Fruit fly (Drosophila melanogaster): ENCODE data around the gene dop.

Gene dop

DNA sequence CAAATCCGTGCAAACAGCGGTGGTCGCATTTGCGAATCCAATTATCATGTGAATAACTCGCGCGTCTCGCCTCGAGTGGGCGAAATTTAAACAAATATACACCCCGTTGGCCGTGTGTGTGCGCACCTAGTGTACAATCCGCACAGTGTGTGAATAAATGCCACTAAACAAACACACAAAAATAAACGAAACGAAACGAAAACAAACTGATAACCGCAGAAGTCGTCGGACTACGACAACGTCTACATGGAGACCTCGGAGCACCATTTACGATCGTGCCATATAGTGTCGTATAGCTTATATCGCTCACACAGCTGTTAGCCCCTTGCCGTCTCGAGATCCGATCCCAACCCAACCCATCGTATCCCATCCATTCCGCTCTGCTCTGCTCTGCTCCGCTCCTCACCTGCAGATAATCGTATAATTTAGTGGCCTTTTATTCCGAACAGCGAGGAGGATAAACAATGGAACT lies 707 bp downstream of the dop start (continued):
- no peak for TF ChIP-seq Sry-β (GFP tag; optimal IDR thresholded peaks at IDR 0.05)
- TF ChIP-seq zf30C (GFP tag; optimal IDR thresholded peaks at IDR 0.05), result no peak
- no peak for TF ChIP-seq Blimp-1 (GFP tag; optimal IDR thresholded peaks at IDR 0.05)
- TF ChIP-seq twi (tag; optimal IDR thresholded peaks at IDR 0.05), result peak; percentile 3
- TF ChIP-seq dati (GFP tag; IDR thresholded peaks at IDR 0.05), result no peak
- peak; percentile 74 for TF ChIP-seq CG15601 (tag; optimal IDR thresholded peaks at IDR 0.05)
- peak; percentile 45 for TF ChIP-seq CG10274 (GFP tag; optimal IDR thresholded peaks at IDR 0.05)
- TF ChIP-seq Scr (GFP tag; IDR thresholded peaks at IDR 0.05; ENCODE audit: partially characterized antibody), result no peak
- TF ChIP-seq tll (GFP tag; optimal IDR thresholded peaks at IDR 0.05), result peak in 1 of 2 experiments; percentile 36
- no peak for TF ChIP-seq trem (tag; optimal IDR thresholded peaks at IDR 0.05)
- TF ChIP-seq br (optimal IDR thresholded peaks at IDR 0.05), result no peak
- TF ChIP-seq corto (GFP tag; optimal IDR thresholded peaks at IDR 0.05), result no peak
- peak; percentile 64; the same call in 1 of the 2 replicates for TF ChIP-seq sob (GFP tag; IDR thresholded peaks at IDR 0.05)
- no peak for TF ChIP-seq CG16815 (GFP tag; optimal IDR thresholded peaks at IDR 0.05)
- no peak for TF ChIP-seq cad (GFP tag; optimal IDR thresholded peaks at IDR 0.05)
- TF ChIP-seq CG6683 (GFP tag; optimal IDR thresholded peaks at IDR 0.05), result peak; percentile 42
- peak; percentile 64 for TF ChIP-seq CG8924 (tag; optimal IDR thresholded peaks at IDR 0.05)
- no peak for TF ChIP-seq Sox102F (GFP tag; optimal IDR thresholded peaks at IDR 0.05)
- TF ChIP-seq Hr51 (GFP tag; optimal IDR thresholded peaks at IDR 0.05), result peak in 1 of 2 experiments; percentile 63
- TF ChIP-seq Lim3 (GFP tag; IDR thresholded peaks at IDR 0.05), result no peak
- TF ChIP-seq CG5245 (GFP tag; optimal IDR thresholded peaks at IDR 0.05), result no peak
- no peak for TF ChIP-seq tx (GFP tag; optimal IDR thresholded peaks at IDR 0.05)
- TF ChIP-seq Deaf1 (tag; optimal IDR thresholded peaks at IDR 0.05), result peak; percentile 91
- peak; percentile 59; the same call in 1 of the 3 replicates for TF ChIP-seq CG34422 (GFP tag; IDR thresholded peaks at IDR 0.05)
- TF ChIP-seq E2f1 (GFP tag; IDR thresholded peaks at IDR 0.05), result peak; percentile 57; the same call in 1 of the 2 replicates
- TF ChIP-seq CG16863 (GFP tag; optimal IDR thresholded peaks at IDR 0.05), result peak; percentile 42
- TF ChIP-seq croc (GFP tag; conservative IDR thresholded peaks at IDR 0.05), result no peak
- peak; percentile 62 for TF ChIP-seq CG12299 (tag; optimal IDR thresholded peaks at IDR 0.05)
- no peak for TF ChIP-seq Taf1 (GFP tag; IDR thresholded peaks at IDR 0.05)
- no peak for TF ChIP-seq pnt (GFP tag; optimal IDR thresholded peaks at IDR 0.05)
- TF ChIP-seq NC2α (GFP tag; optimal IDR thresholded peaks at IDR 0.05), result no peak
- no peak for TF ChIP-seq Antp (GFP tag; optimal IDR thresholded peaks at IDR 0.05)
- TF ChIP-seq row (GFP tag; IDR thresholded peaks at IDR 0.05), result no peak
- TF ChIP-seq HLH3B (GFP tag; IDR thresholded peaks at IDR 0.05), result peak; percentile 49; the same call in 1 of the 2 replicates
- TF ChIP-seq CG31224 (GFP tag; IDR thresholded peaks at IDR 0.05), result no peak
- 0 out of 2 replicates have a peak, but pooled peaks have one; percentile 22 for TF ChIP-seq CG10321 (GFP tag; IDR thresholded peaks at IDR 0.05)
- peak; percentile 70 for TF ChIP-seq Xrp1 (GFP tag; IDR thresholded peaks at IDR 0.05)
- no peak for TF ChIP-seq Optix (GFP tag; IDR thresholded peaks at IDR 0.05)
- no peak for TF ChIP-seq Dip2 (GFP tag; IDR thresholded peaks at IDR 0.05)
- no peak for TF ChIP-seq fru (optimal IDR thresholded peaks at IDR 0.05)
- TF ChIP-seq mirr (GFP tag; optimal IDR thresholded peaks at IDR 0.05), result peak; percentile 94
- no peak for TF ChIP-seq Opbp (GFP tag; IDR thresholded peaks at IDR 0.05; ENCODE audit: partially characterized antibody)
- TF ChIP-seq CG10543 (GFP tag; optimal IDR thresholded peaks at IDR 0.05), result peak; percentile 98
- TF ChIP-seq dm (GFP tag; optimal IDR thresholded peaks at IDR 0.05), result no peak
- TF ChIP-seq jumu (GFP tag; optimal IDR thresholded peaks at IDR 0.05), result peak; percentile 42
- TF ChIP-seq gcm2 (GFP tag; optimal IDR thresholded peaks at IDR 0.05), result no peak
- TF ChIP-seq Ada2b (GFP tag; IDR thresholded peaks at IDR 0.05), result no peak
- TF ChIP-seq dimm (GFP tag; IDR thresholded peaks at IDR 0.05), result no peak
- no peak for TF ChIP-seq Gsc (GFP tag; IDR thresholded peaks at IDR 0.05)
- peak; percentile 61 for TF ChIP-seq her (GFP tag; optimal IDR thresholded peaks at IDR 0.05)
- TF ChIP-seq CG1024 (GFP tag; IDR thresholded peaks at IDR 0.05), result no peak
- no peak for TF ChIP-seq ken (GFP tag; IDR thresholded peaks at IDR 0.05)

Data from whole organism, embryonic.